Worm (Caenorhabditis elegans) whole organism, L1 larva: ENCODE data around the gene srlf-10.

Experiments
- ceh-63 ChIP-seq: fragments of 200-800 bp; sonication (Bioruptor generic); optimal IDR thresholded peaks from 2 replicates; lab custom pipeline; 2018; ENCODE audit warnings: mild to moderate bottlenecking, missing genetic modification characterization, missing compliant biosample characterization
- efl-3 ChIP-seq: fragments of 200-800 bp; sonication (Bioruptor generic); optimal IDR thresholded peaks from 2 replicates; lab custom pipeline; 2018; ENCODE audit warnings: mild to moderate bottlenecking, missing genetic modification characterization, missing compliant biosample characterization
- egl-13 ChIP-seq: sonication (generic microtip); optimal IDR thresholded peaks from 2 replicates; lab custom pipeline; 2016; ENCODE audit warnings: missing genotype, missing genetic modification reagents, missing genetic modification characterization, missing compliant biosample characterization
- jun-1 ChIP-seq: fragments of 150-350 bp; optimal IDR thresholded peaks from 2 replicates; lab custom pipeline; 2014; ENCODE audit warnings: missing biosample characterization, missing genetic modification reagents, missing genetic modification characterization
- lin-13 ChIP-seq: fragments of 150-350 bp; optimal IDR thresholded peaks from 2 replicates; lab custom pipeline; 2014; ENCODE audit warnings: missing biosample characterization, missing genetic modification reagents, missing genetic modification characterization
- mep-1 ChIP-seq: fragments of 150-350 bp; optimal IDR thresholded peaks from 2 replicates; lab custom pipeline; 2014; ENCODE audit warnings: missing biosample characterization, missing genetic modification characterization
- nhr-12 ChIP-seq: sonication (generic microtip); optimal IDR thresholded peaks from 2 replicates; lab custom pipeline; 2017; ENCODE audit warnings: missing biosample characterization, missing genetic modification characterization
- skn-1 ChIP-seq: fragments of 150-350 bp; optimal IDR thresholded peaks from 2 replicates; lab custom pipeline; 2014; ENCODE audit warnings: missing biosample characterization, missing genetic modification characterization
- sptf-1 ChIP-seq: fragments of 150-350 bp; optimal IDR thresholded peaks from 2 replicates; lab custom pipeline; 2014; ENCODE audit warnings: missing biosample characterization, missing genetic modification characterization
- zip-4 ChIP-seq: fragments of 200-800 bp; sonication (Bioruptor generic); optimal IDR thresholded peaks from 2 replicates; lab custom pipeline; 2018; ENCODE audit warnings: mild to moderate bottlenecking, missing genetic modification characterization, moderate library complexity, missing compliant biosample characterization
- ztf-11 ChIP-seq, 2 experiments: sonication (generic microtip); optimal IDR thresholded peaks; 2 replicates each; lab custom pipeline; 2016 to 2017; ENCODE audit warnings: missing genetic modification characterization in 2 of 2, missing biosample characterization in 1 of 2, missing compliant biosample characterization in 1 of 2

DNA sequence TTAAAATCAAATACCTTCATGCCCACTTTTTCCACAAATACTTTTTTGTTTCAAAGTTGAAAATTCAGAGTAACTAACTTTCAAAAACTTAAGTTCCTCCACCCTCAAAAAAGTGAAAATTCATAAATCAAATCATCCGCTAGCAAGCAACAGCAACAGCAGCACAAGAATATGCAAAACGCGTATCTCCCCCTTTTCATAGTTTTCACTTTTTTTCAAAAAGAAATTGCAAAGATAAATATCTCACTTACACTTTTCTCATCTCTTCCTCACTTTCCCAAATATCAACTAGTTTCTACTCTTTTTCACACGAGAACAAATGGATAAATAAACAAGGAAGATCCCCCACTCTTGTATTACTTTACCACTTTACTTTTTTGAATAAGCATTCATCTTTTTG is 20.3 kb upstream of the srlf-10 start:
- no peak for TF ChIP-seq nhr-12 (tag; lab: Kevin White, UChicago)
- TF ChIP-seq ztf-11 (tag; optimal IDR thresholded peaks at IDR 0.05; lab: Kevin White, UChicago): no peak
- TF ChIP-seq egl-13 (tag; lab: Kevin White, UChicago): no peak
- no peak for TF ChIP-seq lin-13
- TF ChIP-seq sptf-1 (tag; lab: Kevin White, UChicago): no peak
- TF ChIP-seq skn-1 (tag; lab: Kevin White, UChicago): no peak
- TF ChIP-seq efl-3 (GFP tag; lab: Kevin White, UChicago): no peak
- TF ChIP-seq ceh-63 (GFP tag; lab: Kevin White, UChicago): no peak
- no peak for TF ChIP-seq mep-1 (tag; lab: Kevin White, UChicago)
- TF ChIP-seq jun-1 (tag; lab: Kevin White, UChicago): no peak
- TF ChIP-seq zip-4 (GFP tag; lab: Kevin White, UChicago): no peak
